Worm (Caenorhabditis elegans): ENCODE data around the gene F53H4.3.

The F53H4.3 gene

ce11 chrX:15847543-15848087, 39.8 kb downstream of the F53H4.3 start, which contains the start of gene F59F4.3:
Gene F59F4.3, minus strand, starts transcription at chrX:15847593.
- TF ChIP-seq snpc-1.3 (tag; optimal IDR thresholded peaks at IDR 0.05; ENCODE audit: insufficient read depth) (no peak), lsl-1 (GFP tag; optimal IDR thresholded peaks at IDR 0.05) (no peak), nhr-80 (tag; optimal IDR thresholded peaks at IDR 0.05) (peak; percentile 22)

- TF ChIP-seq F33H1.4 (GFP tag; IDR thresholded peaks at IDR 0.05), result no peak
- TF ChIP-seq nhr-80 (tag; optimal IDR thresholded peaks at IDR 0.05), result peak; percentile 33
- TF ChIP-seq snpc-1.1 (tag; optimal IDR thresholded peaks at IDR 0.05; ENCODE audit: insufficient read depth), result no peak
- TF ChIP-seq nfya-2 (GFP tag; IDR thresholded peaks at IDR 0.05), result no peak
Measured at ce11 chrX:15846552-15846951, 40.8 kb downstream of the F53H4.3 start.

ce11 chrX:15844330-15844729, 43.1 kb downstream of the F53H4.3 start:
- no peak for TF ChIP-seq snpc-4 (GFP tag; optimal IDR thresholded peaks at IDR 0.05)
- TF ChIP-seq snpc-4 (tag; optimal IDR thresholded peaks at IDR 0.05), result peak in 3 of 4 experiments; percentile 22 to 84 (median 71)
- TF ChIP-seq pbrm-1 (GFP tag; IDR thresholded peaks at IDR 0.05), result no peak
- no peak for TF ChIP-seq hlh-12 (tag; optimal IDR thresholded peaks at IDR 0.05)
- TF ChIP-seq unc-62 (GFP tag; optimal IDR thresholded peaks at IDR 0.05), result no peak
- no peak for TF ChIP-seq mxl-1 (tag; optimal IDR thresholded peaks at IDR 0.05)
- no peak for TF ChIP-seq nhr-80 (tag; optimal IDR thresholded peaks at IDR 0.05)
- no peak for TF ChIP-seq B0336.3 (GFP tag; IDR thresholded peaks at IDR 0.05)
- TF ChIP-seq ccch-3 (GFP tag; optimal IDR thresholded peaks at IDR 0.05), result no peak

- TF ChIP-seq B0336.3 (GFP tag; IDR thresholded peaks at IDR 0.05) (peak; percentile 67), F57C9.4 (tag; optimal IDR thresholded peaks at IDR 0.05) (no peak), Y53G8AR.9 (GFP tag; conservative IDR thresholded peaks at IDR 0.05) (no peak), F23B12.7 (tag; optimal IDR thresholded peaks at IDR 0.05; ENCODE audit: insufficient read depth) (no peak), gei-17 (GFP tag; optimal IDR thresholded peaks at IDR 0.05) (peak; percentile 25), snpc-4 (GFP tag; optimal IDR thresholded peaks at IDR 0.05) (no peak), snpc-4 (tag; optimal IDR thresholded peaks at IDR 0.05) (peak in 2 of 4 experiments; percentile 21 to 41), attf-3 (GFP tag; conservative IDR thresholded peaks at IDR 0.05) (no peak), let-607 (tag; optimal IDR thresholded peaks at IDR 0.05) (peak; percentile 99), T26A5.8 (tag; optimal IDR thresholded peaks at IDR 0.05) (no peak), aptf-3 (GFP tag; IDR thresholded peaks at IDR 0.05) (no peak), hmg-20 (GFP tag; IDR thresholded peaks at IDR 0.05) (no peak), ZK185.1 (tag; optimal IDR thresholded peaks at IDR 0.05; ENCODE audit: poor library complexity, severe bottlenecking) (peak; percentile 38), repo-1 (tag; optimal IDR thresholded peaks at IDR 0.05) (peak; percentile 30), tlf-1 (GFP tag; optimal IDR thresholded peaks at IDR 0.05) (peak; percentile 60), madf-8 (GFP tag; conservative IDR thresholded peaks at IDR 0.05) (no peak), dox-1 (GFP tag; IDR thresholded peaks at IDR 0.05) (peak; percentile 27; the same call in 1 of the 2 replicates), ceh-40 (GFP tag; IDR thresholded peaks at IDR 0.05) (no peak), xnd-1 (tag; optimal IDR thresholded peaks at IDR 0.05) (no peak), rcor-1 (GFP tag; IDR thresholded peaks at IDR 0.05) (no peak), K11D2.4 (GFP tag; IDR thresholded peaks at IDR 0.05) (no peak), madf-6 (GFP tag; IDR thresholded peaks at IDR 0.05) (no peak), snpc-1.3 (tag; optimal IDR thresholded peaks at IDR 0.05; ENCODE audit: insufficient read depth) (no peak), let-526 (GFP tag; IDR thresholded peaks at IDR 0.05) (no peak), ceh-79 (tag; optimal IDR thresholded peaks at IDR 0.05) (no peak), chd-7 (tag; optimal IDR thresholded peaks at IDR 0.05) (peak; percentile 25), hrde-1 (tag; optimal IDR thresholded peaks at IDR 0.05; ENCODE audit: borderline replicate concordance) (no peak), him-1 (tag; optimal IDR thresholded peaks at IDR 0.05) (no peak), Y56A3A.18 (GFP tag; IDR thresholded peaks at IDR 0.05) (peak; percentile 47; the same call in 1 of the 2 replicates), bed-2 (GFP tag; IDR thresholded peaks at IDR 0.05) (no peak), madf-3 (GFP tag; IDR thresholded peaks at IDR 0.05) (no peak), B0019.2 (GFP tag; conservative IDR thresholded peaks at IDR 0.05) (no peak)
Measured at ce11 chrX:15842492-15842891, 44.9 kb downstream of the F53H4.3 start.

All from whole organism, young adult.